Worm (Caenorhabditis elegans) whole organism, L2 larva: ENCODE data around the gene T07D3.4.

Experiments
- ZK546.5 ChIP-seq: sonication (generic microtip); optimal IDR thresholded peaks from 2 replicates; lab custom pipeline; 2017; ENCODE audit warnings: missing biosample characterization, missing genetic modification characterization
- ama-1 ChIP-seq: fragments of 150-350 bp; optimal IDR thresholded peaks from 2 replicates; lab custom pipeline; 2018; ENCODE audit warnings: inconsistent platforms
- ceh-82 ChIP-seq: fragments of 150-350 bp; optimal IDR thresholded peaks from 2 replicates; lab custom pipeline; 2014; ENCODE audit warnings: missing biosample characterization, missing genetic modification characterization
- dmd-4 ChIP-seq: sonication (generic microtip); optimal IDR thresholded peaks from 2 replicates; lab custom pipeline; 2017; ENCODE audit warnings: missing biosample characterization, missing genetic modification characterization
- lin-11 ChIP-seq: fragments of 150-350 bp; sonication (generic microtip); optimal IDR thresholded peaks from 2 replicates; lab custom pipeline; 2014; ENCODE audit warnings: missing biosample characterization, missing genetic modification characterization, inconsistent platforms, mixed read lengths
- nhr-11 ChIP-seq: fragments of 150-350 bp; optimal IDR thresholded peaks from 2 replicates; lab custom pipeline; 2014; ENCODE audit warnings: missing biosample characterization, missing genetic modification characterization
- nhr-237 ChIP-seq: fragments of 150-350 bp; optimal IDR thresholded peaks from 2 replicates; lab custom pipeline; 2014; ENCODE audit warnings: missing biosample characterization, missing genetic modification characterization
- snpc-4 ChIP-seq: fragments of 150-350 bp; optimal IDR thresholded peaks from 2 replicates; lab custom pipeline; 2014; ENCODE audit warnings: missing biosample characterization, missing genetic modification characterization
- unc-62 ChIP-seq: fragments of 150-350 bp; optimal IDR thresholded peaks from 2 replicates; lab custom pipeline; 2014; ENCODE audit warnings: missing biosample characterization, missing genetic modification reagents, missing genetic modification characterization
- ztf-11 ChIP-seq: sonication (generic microtip); optimal IDR thresholded peaks from 2 replicates; lab custom pipeline; 2017; ENCODE audit warnings: missing biosample characterization, missing genetic modification characterization

DNA sequence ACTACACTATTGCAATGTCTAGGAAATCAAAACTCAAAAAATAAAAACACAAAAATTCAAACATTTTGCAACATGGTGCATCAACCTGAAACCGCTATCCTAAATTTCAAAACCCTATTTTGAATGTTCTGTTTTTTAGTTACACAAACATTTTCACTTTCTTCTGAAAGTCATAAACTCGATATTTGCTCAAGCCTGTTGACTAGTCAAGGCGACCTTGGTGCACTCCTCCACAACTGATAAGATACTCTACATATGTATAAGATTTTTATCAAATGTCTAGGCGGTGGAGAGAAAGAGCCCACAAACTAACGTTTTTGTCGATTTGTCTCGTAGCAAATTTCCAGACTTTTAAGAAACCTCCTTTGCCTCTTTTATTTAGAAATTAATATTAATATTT is at the start of gene T07D3.4:
- no peak for TF ChIP-seq nhr-237 (tag; lab: Kevin White, UChicago)
- TF ChIP-seq lin-11 (tag; lab: Kevin White, UChicago) = no peak
- TF ChIP-seq ZK546.5 (tag; lab: Kevin White, UChicago) = no peak
- no peak for TF ChIP-seq snpc-4
- no peak for TF ChIP-seq ama-1
- TF ChIP-seq unc-62 (GFP tag; lab: Kevin White, UChicago) = no peak
- TF ChIP-seq ztf-11 (tag; lab: Kevin White, UChicago) = no peak
- no peak for TF ChIP-seq nhr-11
- no peak for TF ChIP-seq ceh-82 (tag; lab: Kevin White, UChicago)
- TF ChIP-seq dmd-4 (tag; lab: Kevin White, UChicago) = no peak
